Fruit fly (Drosophila melanogaster) whole organism, embryonic: ENCODE data around the gene rols.

Experiments
- CG15479 ChIP-seq: fragments of 200-800 bp; sonication (Bioruptor generic); optimal IDR thresholded peaks from 3 replicates; lab custom pipeline; 2019; ENCODE audit warnings: missing biosample characterization, mild to moderate bottlenecking, missing genetic modification characterization, moderate library complexity
- CHES-1-like ChIP-seq: fragments of 200-800 bp; sonication (Bioruptor generic); optimal IDR thresholded peaks from 2 replicates; lab custom pipeline; 2016; ENCODE audit warnings: missing biosample characterization, missing genetic modification characterization
- Camta ChIP-seq: fragments of 200-800 bp; sonication (Bioruptor generic); optimal IDR thresholded peaks from 2 replicates; lab custom pipeline; 2016; ENCODE audit warnings: missing biosample characterization, missing genetic modification characterization
- gcm ChIP-seq: fragments of 200-800 bp; sonication (Bioruptor generic); optimal IDR thresholded peaks from 2 replicates; lab custom pipeline; 2019; ENCODE audit warnings: missing biosample characterization, mild to moderate bottlenecking, missing genetic modification characterization, moderate library complexity
- sens ChIP-seq: fragments of 200-800 bp; sonication (Bioruptor generic); peaks from one replicate; lab custom pipeline; 2016; ENCODE audit warnings: missing biosample characterization, missing genetic modification characterization
- unc-4 ChIP-seq: fragments of 200-800 bp; sonication (Bioruptor generic); IDR thresholded peaks from 2 replicates; pipeline ENCODE4 v1.3.6; 2022; ENCODE audit warnings: missing biosample characterization, missing genetic modification characterization; ENCODE audit not compliant: partially characterized antibody

- TF ChIP-seq Camta (GFP tag; lab: Kevin White, UChicago): no peak
- no peak for TF ChIP-seq CHES-1-like (GFP tag; lab: Kevin White, UChicago)
- no peak for TF ChIP-seq sens (GFP tag; lab: Kevin White, UChicago)
- no peak for TF ChIP-seq CG15479 (GFP tag; lab: Kevin White, UChicago)
- TF ChIP-seq unc-4 (GFP tag; lab: Robert Waterston, UW): no peak
- no peak for TF ChIP-seq gcm (GFP tag; lab: Kevin White, UChicago)
Observed at dm6 chr3L:12040313-12040924, 24.2 kb downstream of the rols start.
